Worm (Caenorhabditis elegans): Measurements from ENCODE around the gene gst-5.

- TF ChIP-seq nhr-76 (tag; optimal IDR thresholded peaks at IDR 0.05) (no peak), nhr-77 (tag; optimal IDR thresholded peaks at IDR 0.05) (no peak), ztf-11 (tag; optimal IDR thresholded peaks at IDR 0.05) (no peak), pha-4 (GFP tag; IDR thresholded peaks at IDR 0.05) (no peak), pha-4 (tag; optimal IDR thresholded peaks at IDR 0.05) (no peak), lin-13 (GFP tag; optimal IDR thresholded peaks at IDR 0.05) (no peak), F49E8.2 (tag; optimal IDR thresholded peaks at IDR 0.05; ENCODE audit: borderline replicate concordance) (no peak)
Observed at ce11 chrII:10910219-10910618, 39.9 kb upstream of the gst-5 start, which contains the start of gene sra-11.
